Worm (Caenorhabditis elegans) whole organism, L4 larva: Measurements from ENCODE around the gene str-31.

Experiments used
- F26F4.8 ChIP-seq: fragments of 200-800 bp; sonication (Bioruptor generic); conservative IDR thresholded peaks from 2 replicates; pipeline ENCODE4 v1.3.6; 2022; ENCODE audit warnings: missing genetic modification characterization, missing compliant biosample characterization
- F37D6.2 ChIP-seq: sonication (generic microtip); optimal IDR thresholded peaks from 2 replicates; lab custom pipeline; 2016; ENCODE audit warnings: mild to moderate bottlenecking, missing genetic modification characterization, missing compliant biosample characterization
- F44E2.7 ChIP-seq: fragments of 200-800 bp; sonication (Bioruptor generic); IDR thresholded peaks from 2 replicates; pipeline ENCODE4 v2.1.2; 2022; ENCODE audit warnings: missing genetic modification characterization, missing compliant biosample characterization
- F49E8.2 ChIP-seq: sonication (generic microtip); optimal IDR thresholded peaks from 2 replicates; lab custom pipeline; 2016; ENCODE audit warnings: missing compliant biosample characterization, mild to moderate bottlenecking, missing genetic modification characterization, borderline replicate concordance
- T26A8.4 ChIP-seq: fragments of 200-800 bp; sonication (Bioruptor generic); IDR thresholded peaks from 2 replicates; pipeline ENCODE4 v1.3.6; 2022; ENCODE audit warnings: missing genetic modification characterization, missing compliant biosample characterization
- Y75B8A.6 ChIP-seq: fragments of 200-800 bp; sonication (Bioruptor generic); IDR thresholded peaks from 2 replicates; pipeline ENCODE4 v1.3.6; 2022; ENCODE audit warnings: missing genetic modification reagents, missing genetic modification characterization, missing compliant biosample characterization
- ZK337.2 ChIP-seq: fragments of 200-800 bp; sonication (Bioruptor generic); IDR thresholded peaks from 2 replicates; pipeline ENCODE4 v1.3.6; 2022; ENCODE audit warnings: missing genetic modification reagents, missing genetic modification characterization, missing compliant biosample characterization
- ZK546.5 ChIP-seq, 2 experiments: sonication (generic microtip); optimal IDR thresholded peaks; 2 replicates each; lab custom pipeline; 2017; ENCODE audit warnings: missing biosample characterization in 2 of 2, missing genetic modification characterization in 2 of 2
- aha-1 ChIP-seq: fragments of 150-350 bp; peaks from one replicate; lab custom pipeline; 2014; ENCODE audit warnings: missing biosample characterization, missing genetic modification characterization
- arid-1 ChIP-seq: fragments of 200-800 bp; sonication (Bioruptor generic); conservative IDR thresholded peaks from 2 replicates; pipeline ENCODE4 v1.3.6; 2022; ENCODE audit warnings: missing genetic modification reagents, missing genetic modification characterization, missing compliant biosample characterization
- ceh-20 ChIP-seq: fragments of 200-800 bp; sonication (Bioruptor generic); IDR thresholded peaks from 2 replicates; pipeline ENCODE4 v1.3.6; 2022; ENCODE audit warnings: missing genetic modification reagents, missing genetic modification characterization, missing compliant biosample characterization
- ceh-44 ChIP-seq: fragments of 200-800 bp; sonication (Bioruptor generic); IDR thresholded peaks from 2 replicates; pipeline ENCODE4 v1.3.6; 2022; ENCODE audit warnings: missing genetic modification reagents, missing genetic modification characterization, missing compliant biosample characterization
- cey-2 ChIP-seq: sonication (generic microtip); optimal IDR thresholded peaks from 3 replicates; lab custom pipeline; 2017; ENCODE audit warnings: missing genetic modification characterization, mild to moderate bottlenecking, missing compliant biosample characterization, antibody characterized with exemption, borderline replicate concordance; ENCODE audit not compliant: insufficient read depth
- daf-16 ChIP-seq, 3 experiments: sonication (generic microtip); optimal IDR thresholded peaks; 2 replicates each; lab custom pipeline; 2016 to 2017; ENCODE audit warnings: missing genetic modification characterization in 3 of 3, missing genetic modification reagents in 3 of 3, mild to moderate bottlenecking in 2 of 3, missing compliant biosample characterization in 2 of 3, missing biosample characterization in 1 of 3, moderate library complexity in 1 of 3
- dmd-6 ChIP-seq: fragments of 200-800 bp; sonication (Bioruptor generic); IDR thresholded peaks from 2 replicates; pipeline ENCODE4 v1.3.6; 2022; ENCODE audit warnings: missing genetic modification reagents, missing genetic modification characterization, missing compliant biosample characterization
- dpl-1 ChIP-seq: fragments of 150-350 bp; optimal IDR thresholded peaks from 2 replicates; lab custom pipeline; 2014; ENCODE audit warnings: missing biosample characterization, missing genetic modification reagents, missing genetic modification characterization
- dve-1 ChIP-seq: sonication (generic microtip); optimal IDR thresholded peaks from 2 replicates; lab custom pipeline; 2017; ENCODE audit warnings: antibody characterized with exemption, mild to moderate bottlenecking, missing genetic modification characterization, missing compliant biosample characterization; ENCODE audit not compliant: insufficient read depth
- fkh-10 ChIP-seq: fragments of 150-350 bp; optimal IDR thresholded peaks from 2 replicates; lab custom pipeline; 2014; ENCODE audit warnings: missing biosample characterization, missing genetic modification reagents, missing genetic modification characterization
- lim-7 ChIP-seq: fragments of 200-800 bp; sonication (Bioruptor generic); IDR thresholded peaks from 2 replicates; pipeline ENCODE4 v1.3.6; 2022; ENCODE audit warnings: missing genetic modification characterization, missing compliant biosample characterization
- lin-38 ChIP-seq: fragments of 200-800 bp; sonication (Bioruptor generic); IDR thresholded peaks from 2 replicates; pipeline ENCODE4 v1.3.6; 2022; ENCODE audit warnings: missing genetic modification reagents, missing genetic modification characterization, missing compliant biosample characterization
- lir-3 ChIP-seq: sonication (generic microtip); optimal IDR thresholded peaks from 2 replicates; lab custom pipeline; 2016; ENCODE audit warnings: mild to moderate bottlenecking, missing genetic modification characterization, missing compliant biosample characterization
- madf-5 ChIP-seq, 2 experiments: fragments of 200-800 bp; sonication (Bioruptor generic); IDR thresholded peaks; 2 replicates each; pipeline ENCODE4 v1.3.6; 2022; ENCODE audit warnings: missing compliant biosample characterization in 2 of 2, missing genetic modification characterization in 2 of 2
- madf-9 ChIP-seq: fragments of 200-800 bp; sonication (Bioruptor generic); conservative IDR thresholded peaks from 2 replicates; pipeline ENCODE4 v1.3.6; 2022; ENCODE audit warnings: missing genetic modification reagents, missing genetic modification characterization, missing compliant biosample characterization
- mdt-29 ChIP-seq: fragments of 200-800 bp; sonication (Bioruptor generic); IDR thresholded peaks from 2 replicates; pipeline ENCODE4 v1.3.6; 2022; ENCODE audit warnings: missing genetic modification reagents, missing genetic modification characterization, missing compliant biosample characterization
- mep-1 ChIP-seq: fragments of 150-350 bp; sonication (generic microtip); optimal IDR thresholded peaks from 3 replicates; lab custom pipeline; 2014; ENCODE audit warnings: missing biosample characterization, missing genetic modification characterization
- mxl-2 ChIP-seq: fragments of 200-800 bp; sonication (Bioruptor generic); conservative IDR thresholded peaks from 2 replicates; pipeline ENCODE4 v1.3.6; 2022; ENCODE audit warnings: missing genetic modification reagents, missing genetic modification characterization, missing compliant biosample characterization
- nhr-28 ChIP-seq: fragments of 150-350 bp; optimal IDR thresholded peaks from 2 replicates; lab custom pipeline; 2014; ENCODE audit warnings: missing biosample characterization, missing genetic modification characterization
- nhr-6 ChIP-seq: fragments of 150-350 bp; optimal IDR thresholded peaks from 2 replicates; lab custom pipeline; 2014; ENCODE audit warnings: missing biosample characterization, missing genetic modification characterization
- nhr-77 ChIP-seq: fragments of 150-350 bp; optimal IDR thresholded peaks from 2 replicates; lab custom pipeline; 2014; ENCODE audit warnings: missing biosample characterization, missing genetic modification characterization
- saeg-2 ChIP-seq: fragments of 200-800 bp; sonication (Bioruptor generic); IDR thresholded peaks from 2 replicates; pipeline ENCODE4 v1.3.6; 2022; ENCODE audit warnings: missing genetic modification reagents, missing genetic modification characterization, missing compliant biosample characterization
- skn-1 ChIP-seq: fragments of 150-350 bp; optimal IDR thresholded peaks from 2 replicates; lab custom pipeline; 2014; ENCODE audit warnings: missing biosample characterization, missing genetic modification characterization
- spr-1 ChIP-seq: sonication (generic microtip); optimal IDR thresholded peaks from 2 replicates; lab custom pipeline; 2016; ENCODE audit warnings: mild to moderate bottlenecking, missing genetic modification characterization, missing compliant biosample characterization
- unc-130 ChIP-seq: sonication (generic microtip); optimal IDR thresholded peaks from 2 replicates; lab custom pipeline; 2016; ENCODE audit warnings: missing genetic modification reagents, missing genetic modification characterization, missing compliant biosample characterization
- unc-39 ChIP-seq: sonication (generic microtip); optimal IDR thresholded peaks from 2 replicates; lab custom pipeline; 2017; ENCODE audit warnings: missing biosample characterization, missing genetic modification characterization
- vab-7 ChIP-seq: fragments of 200-800 bp; sonication (Bioruptor generic); IDR thresholded peaks from 2 replicates; pipeline ENCODE4 v1.3.6; 2022; ENCODE audit warnings: missing genetic modification reagents, missing genetic modification characterization, missing compliant biosample characterization
- zag-1 ChIP-seq: fragments of 150-350 bp; optimal IDR thresholded peaks from 2 replicates; lab custom pipeline; 2014; ENCODE audit warnings: missing biosample characterization, missing genetic modification characterization
- zip-11 ChIP-seq: fragments of 200-800 bp; sonication (Bioruptor generic); IDR thresholded peaks from 2 replicates; pipeline ENCODE4 v1.3.6; 2022; ENCODE audit warnings: missing genetic modification characterization, missing compliant biosample characterization
- ztf-11 ChIP-seq: fragments of 150-350 bp; optimal IDR thresholded peaks from 2 replicates; lab custom pipeline; 2014; ENCODE audit warnings: missing biosample characterization, missing genetic modification characterization

str-31 gene

ce11 chrV:7490340-7490739, 18.1 kb downstream of the str-31 start, which contains the start of gene srbc-9:
Gene srbc-9, minus strand, starts transcription at chrV:7490440.
- TF ChIP-seq cey-2 (tag; lab: Kevin White, UChicago) (no peak), mxl-2 (no peak), ZK337.2 (no peak), nhr-77 (no peak), dve-1 (no peak), arid-1 (no peak), Y75B8A.6 (GFP tag; lab: Robert Waterston, UW) (no peak), ZK546.5 (tag; optimal IDR thresholded peaks at IDR 0.05; lab: Kevin White, UChicago) (no peak), nhr-6 (tag; lab: Kevin White, UChicago) (no peak), aha-1 (tag; lab: Kevin White, UChicago) (no peak), zag-1 (tag; lab: Kevin White, UChicago) (no peak), dpl-1 (GFP tag; lab: Kevin White, UChicago) (no peak), vab-7 (no peak)

ce11 chrV:7487518-7487917, 20.9 kb downstream of the str-31 start, which contains the start of gene srbc-7:
Gene srbc-7, minus strand, starts transcription at chrV:7487618.
- TF ChIP-seq unc-130 (GFP tag; lab: Kevin White, UChicago) (no peak), nhr-6 (tag; lab: Kevin White, UChicago) (no peak), fkh-10 (GFP tag; lab: Kevin White, UChicago) (no peak), unc-39 (tag; lab: Kevin White, UChicago) (no peak), mxl-2 (no peak), ceh-44 (GFP tag; lab: Robert Waterston, UW) (no peak), nhr-28 (tag; lab: Kevin White, UChicago) (no peak), ceh-20 (no peak), lim-7 (GFP tag; lab: Robert Waterston, UW) (no peak), T26A8.4 (GFP tag; lab: Robert Waterston, UW) (no peak), zag-1 (tag; lab: Kevin White, UChicago) (no peak)

- TF ChIP-seq zip-11 (GFP tag; lab: Robert Waterston, UW) (no peak), zag-1 (tag; lab: Kevin White, UChicago) (no peak), saeg-2 (GFP tag; lab: Robert Waterston, UW) (no peak), madf-5 (GFP tag; IDR thresholded peaks at IDR 0.05; lab: Robert Waterston, UW) (no peak), Y75B8A.6 (GFP tag; lab: Robert Waterston, UW) (no peak), dmd-6 (GFP tag; lab: Robert Waterston, UW) (no peak)
Measured at ce11 chrV:7485000-7485399, 23.5 kb downstream of the str-31 start, which contains the start of gene srbc-8. Gene srbc-8, minus strand, starts transcription at chrV:7485100.

DNA sequence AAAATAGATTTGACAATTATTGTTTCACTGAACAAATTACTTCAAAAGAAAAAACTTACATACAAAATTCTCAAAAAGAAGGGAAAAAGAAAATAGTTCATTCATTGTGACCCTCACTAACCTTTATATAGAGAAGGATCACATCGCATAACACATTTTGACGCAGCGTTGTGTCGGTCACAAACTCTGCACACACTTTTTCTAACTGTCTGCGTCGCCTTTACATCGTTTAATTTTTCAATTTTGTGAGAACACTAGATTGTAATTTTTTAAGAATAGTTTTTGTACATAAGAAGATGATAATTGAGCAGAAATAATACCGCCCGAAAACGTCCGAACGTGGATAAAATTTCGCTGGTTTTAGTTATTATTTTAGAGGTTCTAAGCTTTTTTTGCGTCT, 27.5 kb downstream of the str-31 start, which contains the start of gene C18B10.6:
Gene C18B10.6, minus strand, starts transcription at position 101 of the 400 bp plus-strand sequence.
- no peak for TF ChIP-seq mep-1 (tag; lab: Kevin White, UChicago)

ce11 chrV:7478404-7478803, 30.1 kb downstream of the str-31 start, which contains the start of gene str-190:
Gene str-190, minus strand, starts transcription at chrV:7478504.
- TF ChIP-seq daf-16 (GFP tag; optimal IDR thresholded peaks at IDR 0.05; lab: Kevin White, UChicago) = no peak
- no peak for TF ChIP-seq daf-16 (tag; optimal IDR thresholded peaks at IDR 0.05; lab: Kevin White, UChicago)
- no peak for TF ChIP-seq F44E2.7 (GFP tag; lab: Robert Waterston, UW)
- TF ChIP-seq lin-38 (GFP tag; lab: Robert Waterston, UW) = no peak
- TF ChIP-seq F26F4.8 = no peak
- no peak for TF ChIP-seq dve-1
- no peak for TF ChIP-seq mdt-29
- TF ChIP-seq F37D6.2 (tag; lab: Kevin White, UChicago) = no peak
- TF ChIP-seq spr-1 = no peak
- no peak for TF ChIP-seq skn-1
- TF ChIP-seq F49E8.2 (tag; lab: Kevin White, UChicago) = no peak
- TF ChIP-seq ztf-11 (tag; lab: Kevin White, UChicago) = no peak
- no peak for TF ChIP-seq lir-3 (tag; lab: Kevin White, UChicago)
- no peak for TF ChIP-seq madf-9 (GFP tag; lab: Robert Waterston, UW)
